Worm (Caenorhabditis elegans) whole organism, midembryonic: ENCODE results near the gene clec-19.

Source experiments
- T22C8.4 ChIP-seq: fragments of 200-800 bp; sonication (Bioruptor generic); IDR thresholded peaks from 2 replicates; pipeline ENCODE4 v1.3.6; 2022; ENCODE audit warnings: missing genetic modification characterization, missing compliant biosample characterization
- cog-1 ChIP-seq: sonication (generic microtip); optimal IDR thresholded peaks from 2 replicates; lab custom pipeline; 2016; ENCODE audit warnings: missing genetic modification characterization, missing compliant biosample characterization
- flt-1 ChIP-seq: fragments of 200-800 bp; sonication (Bioruptor generic); IDR thresholded peaks from 2 replicates; pipeline ENCODE4 v1.3.6; 2022; ENCODE audit warnings: missing genetic modification characterization, missing compliant biosample characterization
- klf-2 ChIP-seq: fragments of 200-800 bp; sonication (Bioruptor generic); conservative IDR thresholded peaks from 2 replicates; pipeline ENCODE4 v1.3.6; 2022; ENCODE audit warnings: missing genetic modification reagents, missing genetic modification characterization, missing compliant biosample characterization
- med-1 ChIP-seq: sonication (generic microtip); optimal IDR thresholded peaks from 2 replicates; lab custom pipeline; 2017; ENCODE audit warnings: missing genetic modification characterization, mild to moderate bottlenecking, missing compliant biosample characterization, antibody characterized with exemption, missing genetic modification reagents; ENCODE audit not compliant: insufficient read depth
- ref-1 ChIP-seq: fragments of 200-800 bp; sonication (Bioruptor generic); conservative IDR thresholded peaks from 2 replicates; pipeline ENCODE4 v1.3.6; 2022; ENCODE audit warnings: missing genetic modification reagents, missing genetic modification characterization, missing compliant biosample characterization
- tab-1 ChIP-seq: fragments of 200-800 bp; sonication (Bioruptor generic); IDR thresholded peaks from 2 replicates; pipeline ENCODE4 v1.3.6; 2022; ENCODE audit warnings: missing genetic modification characterization, missing compliant biosample characterization
- ztf-23 ChIP-seq: fragments of 200-800 bp; sonication (Bioruptor generic); IDR thresholded peaks from 2 replicates; pipeline ENCODE4 v1.3.6; 2022; ENCODE audit warnings: missing genetic modification reagents, missing genetic modification characterization, missing compliant biosample characterization
- ztf-29 ChIP-seq: fragments of 200-800 bp; sonication (Bioruptor generic); IDR thresholded peaks from 2 replicates; pipeline ENCODE4 v1.3.6; 2022; ENCODE audit warnings: missing genetic modification reagents, missing genetic modification characterization, missing compliant biosample characterization

The clec-19 gene

ce11 chrII:1719153-1719552 is 25.1 kb upstream of the clec-19 start, which contains the start of gene fbxb-48:
TSS of gene fbxb-48 (minus strand) at chrII:1719253.
- TF ChIP-seq T22C8.4 (GFP tag; lab: Robert Waterston, UW) (no peak), ztf-23 (GFP tag; lab: Robert Waterston, UW) (no peak), klf-2 (GFP tag; lab: Robert Waterston, UW) (no peak), med-1 (GFP tag; lab: Kevin White, UChicago) (no peak), flt-1 (no peak), cog-1 (no peak)

- TF ChIP-seq med-1 (GFP tag; lab: Kevin White, UChicago) (no peak), klf-2 (GFP tag; lab: Robert Waterston, UW) (no peak), T22C8.4 (GFP tag; lab: Robert Waterston, UW) (no peak), cog-1 (no peak), ztf-23 (GFP tag; lab: Robert Waterston, UW) (no peak), ztf-29 (GFP tag; lab: Robert Waterston, UW) (no peak), ref-1 (GFP tag; lab: Robert Waterston, UW) (no peak), tab-1 (GFP tag; lab: Robert Waterston, UW) (no peak), flt-1 (no peak)
Observed at ce11 chrII:1722394-1722793, 21.9 kb upstream of the clec-19 start, which contains the start of the genes fbxb-5 and btb-8. TSS of gene fbxb-5 (minus strand) at chrII:1722494. TSS of gene btb-8 (plus strand) at chrII:1722770.

DNA sequence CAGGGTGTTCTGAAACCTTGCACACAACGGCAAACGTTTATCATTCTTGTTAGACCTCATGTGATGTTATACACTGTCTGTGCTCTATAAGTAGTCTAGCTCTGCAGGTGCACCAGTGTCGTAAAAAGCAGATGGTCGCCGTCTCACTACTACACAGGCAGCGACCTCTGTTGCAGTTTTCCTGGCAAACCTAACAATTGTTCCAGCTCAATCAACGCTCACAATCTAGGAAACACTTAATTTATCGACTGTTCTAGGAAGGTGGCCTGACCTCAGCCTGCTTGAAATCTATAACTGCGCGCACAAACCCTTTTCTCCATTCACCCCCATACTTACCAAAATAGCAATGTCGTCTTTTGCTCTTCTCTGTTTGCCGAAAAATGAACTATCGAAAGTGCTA is 20.0 kb upstream of the clec-19 start, which contains the start of gene fbxb-11:
Gene fbxb-11, plus strand, starts transcription at position 301 of the 400 bp plus-strand sequence.
- TF ChIP-seq T22C8.4 (GFP tag; lab: Robert Waterston, UW) (no peak), ref-1 (GFP tag; lab: Robert Waterston, UW) (no peak), ztf-23 (GFP tag; lab: Robert Waterston, UW) (no peak), flt-1 (no peak), klf-2 (GFP tag; lab: Robert Waterston, UW) (no peak), cog-1 (no peak), ztf-29 (GFP tag; lab: Robert Waterston, UW) (no peak), tab-1 (GFP tag; lab: Robert Waterston, UW) (no peak), med-1 (GFP tag; lab: Kevin White, UChicago) (no peak)

ce11 chrII:1725735-1726134 is 18.5 kb upstream of the clec-19 start, which contains the start of gene F45C12.17:
TSS of gene F45C12.17 (plus strand) at chrII:1726111.
- TF ChIP-seq flt-1: 0 out of 2 replicates have a peak, but pooled peaks have one; percentile 21
- TF ChIP-seq tab-1 (GFP tag; lab: Robert Waterston, UW): no peak

- TF ChIP-seq ztf-23 (GFP tag; lab: Robert Waterston, UW): no peak
- TF ChIP-seq klf-2 (GFP tag; lab: Robert Waterston, UW): no peak
- no peak for TF ChIP-seq med-1 (GFP tag; lab: Kevin White, UChicago)
- TF ChIP-seq cog-1: no peak
- TF ChIP-seq tab-1 (GFP tag; lab: Robert Waterston, UW): no peak
- no peak for TF ChIP-seq ref-1 (GFP tag; lab: Robert Waterston, UW)
- TF ChIP-seq T22C8.4 (GFP tag; lab: Robert Waterston, UW): no peak
- TF ChIP-seq ztf-29 (GFP tag; lab: Robert Waterston, UW): no peak
Observed at ce11 chrII:1728253-1728652, 16.0 kb upstream of the clec-19 start, which contains the start of gene btb-9. TSS of gene btb-9 (plus strand) at chrII:1728506.

- no peak for TF ChIP-seq ref-1 (GFP tag; lab: Robert Waterston, UW)
Observed at ce11 chrII:1730103-1730502, 14.2 kb upstream of the clec-19 start, which contains the start of gene ceh-81. TSS of gene ceh-81 (plus strand) at chrII:1730403.

ce11 chrII:1731932-1732331 is 12.4 kb upstream of the clec-19 start, which contains the start of gene ceh-82:
TSS of gene ceh-82 (plus strand) at chrII:1732232.
- TF ChIP-seq tab-1 (GFP tag; lab: Robert Waterston, UW) (no peak), T22C8.4 (GFP tag; lab: Robert Waterston, UW) (no peak), ztf-23 (GFP tag; lab: Robert Waterston, UW) (no peak), ref-1 (GFP tag; lab: Robert Waterston, UW) (no peak), ztf-29 (GFP tag; lab: Robert Waterston, UW) (no peak), klf-2 (GFP tag; lab: Robert Waterston, UW) (no peak), flt-1 (no peak), cog-1 (no peak), med-1 (GFP tag; lab: Kevin White, UChicago) (no peak)

DNA sequence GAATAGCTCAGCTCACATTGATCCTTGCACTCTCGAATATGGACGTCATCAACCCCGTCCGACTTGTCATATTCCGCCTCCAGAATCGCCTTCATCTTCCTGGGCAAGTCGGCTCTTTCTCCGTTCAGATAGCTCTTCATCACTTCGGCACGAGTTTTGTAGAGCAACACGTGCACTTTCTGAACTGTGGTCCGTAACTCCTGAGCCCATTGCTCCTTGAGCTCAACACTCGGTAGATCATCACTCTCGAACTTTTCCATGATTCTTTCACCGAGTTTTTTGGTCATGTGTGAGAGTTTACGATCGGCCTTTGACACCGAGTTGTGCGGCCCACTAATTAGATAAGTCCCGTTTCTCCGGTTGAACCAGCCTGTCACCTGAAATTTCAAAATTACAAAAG is 9.1 kb upstream of the clec-19 start:
- TF ChIP-seq tab-1 (GFP tag; lab: Robert Waterston, UW) (no peak), T22C8.4 (GFP tag; lab: Robert Waterston, UW) (no peak), ref-1 (GFP tag; lab: Robert Waterston, UW) (no peak), flt-1 (no peak)

ce11 chrII:1736353-1736752 is 7.9 kb upstream of the clec-19 start, which contains the start of gene ceh-83:
TSS of gene ceh-83 (minus strand) at chrII:1736533.
- TF ChIP-seq tab-1 (GFP tag; lab: Robert Waterston, UW) (no peak), cog-1 (no peak), ref-1 (GFP tag; lab: Robert Waterston, UW) (no peak), ztf-23 (GFP tag; lab: Robert Waterston, UW) (no peak), klf-2 (GFP tag; lab: Robert Waterston, UW) (no peak), med-1 (GFP tag; lab: Kevin White, UChicago) (no peak), flt-1 (no peak), ztf-29 (GFP tag; lab: Robert Waterston, UW) (no peak), T22C8.4 (GFP tag; lab: Robert Waterston, UW) (no peak)

DNA sequence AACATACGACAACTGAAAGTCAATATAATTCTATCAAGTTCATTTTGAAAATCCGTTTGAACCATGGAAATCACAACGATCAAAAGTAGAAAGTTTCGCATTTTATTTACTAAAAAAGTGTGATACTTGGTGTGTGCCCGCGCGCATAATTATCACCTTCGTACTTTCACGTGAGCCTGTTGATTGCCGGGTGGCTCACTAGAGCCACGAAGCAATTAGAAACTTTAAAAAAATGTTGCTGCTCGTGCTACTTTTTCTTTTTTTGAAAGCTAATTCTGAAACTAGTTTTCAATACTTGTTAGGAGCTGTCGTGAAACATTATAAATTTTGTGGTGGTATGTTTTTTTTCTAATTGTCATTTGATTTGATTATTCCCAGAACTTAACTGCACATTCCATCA is 5.4 kb upstream of the clec-19 start, which contains the start of the genes irld-9 and irld-33:
Gene irld-9, minus strand, starts transcription at position 101 of the 400 bp plus-strand sequence.
Gene irld-33, plus strand, starts transcription at position 209 of the 400 bp plus-strand sequence.
- TF ChIP-seq ztf-29 (GFP tag; lab: Robert Waterston, UW) (no peak), flt-1 (no peak), ztf-23 (GFP tag; lab: Robert Waterston, UW) (no peak), med-1 (GFP tag; lab: Kevin White, UChicago) (no peak), ref-1 (GFP tag; lab: Robert Waterston, UW) (no peak), tab-1 (GFP tag; lab: Robert Waterston, UW) (no peak), klf-2 (GFP tag; lab: Robert Waterston, UW) (no peak), cog-1 (no peak), T22C8.4 (GFP tag; lab: Robert Waterston, UW) (no peak)
